In genomic region chr3R:20617583-20617982, dm6 we compare ENCODE assay signal across 3 fruit fly cellular contexts.
TF ChIP-seq lines count a peak whose summit lies in the region.

Gene CG5466, plus strand, starts transcription at chr3R:20617883.

- no peak for TF ChIP-seq CTCF in whole organism, embryonic (GFP tag; optimal IDR thresholded peaks at IDR 0.05; lab: Kevin White, UChicago)

TF ChIP-seq in whole organism, embryonic, 481 proteins besides CTCF, POLR2A, EP300 and RAD21:
- TF ChIP-seq CG32767 (GFP tag; IDR thresholded peaks at IDR 0.05; lab: Robert Waterston, UW) (0 out of 2 replicates have a peak, but pooled peaks have one; percentile 43), sens (GFP tag; lab: Kevin White, UChicago) (no peak), Elba2 (GFP tag; optimal IDR thresholded peaks at IDR 0.05; lab: Kevin White, UChicago) (no peak), sob (GFP tag; IDR thresholded peaks at IDR 0.05; lab: Robert Waterston, UW) (no peak), pzg (GFP tag; optimal IDR thresholded peaks at IDR 0.05; lab: Kevin White, UChicago) (peak; percentile 6), CG11560 (tag; IDR thresholded peaks at IDR 0.05; lab: Robert Waterston, UW) (no peak), Pdp1 (GFP tag; optimal IDR thresholded peaks at IDR 0.05; lab: Kevin White, UChicago) (no peak), tna (GFP tag; IDR thresholded peaks at IDR 0.05; lab: Robert Waterston, UW; ENCODE audit: partially characterized antibody) (no peak), gfzf (GFP tag; optimal IDR thresholded peaks at IDR 0.05; lab: Kevin White, UChicago) (peak; percentile 56)

TF ChIP-seq in whole organism, prepupa, 60 proteins besides CTCF, POLR2A, EP300 and RAD21:
- TF ChIP-seq achi (GFP tag; optimal IDR thresholded peaks at IDR 0.05; lab: Kevin White, UChicago) (no peak), CG6276 (GFP tag; optimal IDR thresholded peaks at IDR 0.05; lab: Kevin White, UChicago) (no peak), vri (GFP tag; optimal IDR thresholded peaks at IDR 0.05; lab: Kevin White, UChicago) (no peak), spab (GFP tag; optimal IDR thresholded peaks at IDR 0.05; lab: Kevin White, UChicago) (no peak), Eip78C (GFP tag; lab: Kevin White, UChicago) (peak; percentile 22), lz (GFP tag; optimal IDR thresholded peaks at IDR 0.05; lab: Kevin White, UChicago) (no peak)

TF ChIP-seq in whole organism, pupa, 21 proteins besides CTCF, POLR2A, EP300 and RAD21:
- no peak for TF ChIP-seq CG15710 (tag; optimal IDR thresholded peaks at IDR 0.05; lab: Kevin White, UChicago)
- no peak for TF ChIP-seq CG14655 (GFP tag; optimal IDR thresholded peaks at IDR 0.05; lab: Kevin White, UChicago)
- TF ChIP-seq CG4496 (GFP tag; IDR thresholded peaks at IDR 0.05; lab: Robert Waterston, UW): 0 out of 3 replicates have a peak, but pooled peaks have one; percentile 7
- TF ChIP-seq EcR (GFP tag; optimal IDR thresholded peaks at IDR 0.05; lab: Kevin White, UChicago): no peak
